Worm (Caenorhabditis elegans) whole organism, L1 larva: ENCODE results near the gene C25H3.7.

Experiments used
- F16B12.6 ChIP-seq: fragments of 150-350 bp; optimal IDR thresholded peaks from 2 replicates; lab custom pipeline; 2014; ENCODE audit warnings: missing biosample characterization, missing genetic modification characterization
- alr-1 ChIP-seq: fragments of 200-800 bp; sonication (Bioruptor generic); optimal IDR thresholded peaks from 2 replicates; lab custom pipeline; 2018; ENCODE audit warnings: borderline replicate concordance, mild to moderate bottlenecking, missing genetic modification characterization, missing compliant biosample characterization
- aly-2 ChIP-seq: fragments of 150-350 bp; optimal IDR thresholded peaks from 2 replicates; lab custom pipeline; 2014; ENCODE audit warnings: missing biosample characterization, missing genetic modification characterization
- ceh-8 ChIP-seq: fragments of 200-800 bp; sonication (Bioruptor generic); optimal IDR thresholded peaks from 2 replicates; lab custom pipeline; 2018; ENCODE audit warnings: mild to moderate bottlenecking, missing genetic modification characterization, moderate library complexity, missing compliant biosample characterization
- elt-2 ChIP-seq: sonication (generic microtip); optimal IDR thresholded peaks from 2 replicates; lab custom pipeline; 2016; ENCODE audit warnings: missing genetic modification characterization, mild to moderate bottlenecking, inconsistent platforms, missing compliant biosample characterization, missing genetic modification reagents
- ets-5 ChIP-seq: fragments of 200-800 bp; sonication (Bioruptor generic); IDR thresholded peaks from 2 replicates; pipeline ENCODE4 v1.3.6; 2022; ENCODE audit warnings: missing genetic modification characterization, missing compliant biosample characterization
- fkh-8 ChIP-seq: sonication (generic microtip); optimal IDR thresholded peaks from 2 replicates; lab custom pipeline; 2016; ENCODE audit warnings: mild to moderate bottlenecking, missing genetic modification characterization, missing compliant biosample characterization
- fos-1 ChIP-seq: fragments of 150-350 bp; optimal IDR thresholded peaks from 2 replicates; lab custom pipeline; 2014; ENCODE audit warnings: missing biosample characterization, missing genetic modification characterization
- grh-1 ChIP-seq: fragments of 200-800 bp; sonication (Bioruptor generic); IDR thresholded peaks from 2 replicates; pipeline ENCODE4 v1.3.6; 2022; ENCODE audit warnings: missing genetic modification reagents, missing genetic modification characterization, missing compliant biosample characterization
- hlh-17 ChIP-seq: fragments of 200-800 bp; sonication (Bioruptor generic); optimal IDR thresholded peaks from 2 replicates; lab custom pipeline; 2018; ENCODE audit warnings: missing genetic modification characterization, mild to moderate bottlenecking, missing compliant biosample characterization, moderate library complexity, borderline replicate concordance
- hlh-4 ChIP-seq: sonication (generic microtip); optimal IDR thresholded peaks from 2 replicates; lab custom pipeline; 2016; ENCODE audit warnings: mild to moderate bottlenecking, missing genetic modification characterization, missing compliant biosample characterization
- hpl-2 ChIP-seq: fragments of 150-350 bp; optimal IDR thresholded peaks from 2 replicates; lab custom pipeline; 2014; ENCODE audit warnings: missing biosample characterization, missing genetic modification reagents, missing genetic modification characterization
- irx-1 ChIP-seq: sonication (generic microtip); optimal IDR thresholded peaks from 2 replicates; lab custom pipeline; 2016; ENCODE audit warnings: missing genetic modification characterization, missing compliant biosample characterization
- isw-1 ChIP-seq: fragments of 200-800 bp; sonication (Bioruptor generic); IDR thresholded peaks from 2 replicates; pipeline ENCODE4 v1.3.6; 2022; ENCODE audit warnings: missing genetic modification characterization, missing compliant biosample characterization
- lin-14 ChIP-seq: fragments of 200-800 bp; sonication (Bioruptor generic); optimal IDR thresholded peaks from 2 replicates; lab custom pipeline; 2018; ENCODE audit warnings: mild to moderate bottlenecking, missing genetic modification characterization, moderate library complexity, missing compliant biosample characterization
- lin-15B ChIP-seq: fragments of 150-350 bp; sonication (generic microtip); optimal IDR thresholded peaks from 3 replicates; lab custom pipeline; 2014; ENCODE audit warnings: missing biosample characterization, missing genetic modification characterization
- lin-35 ChIP-seq, 2 experiments: fragments of 150-350 bp; optimal IDR thresholded peaks; 2 replicates each; lab custom pipeline; 2014; ENCODE audit warnings: missing biosample characterization in 2 of 2, missing genetic modification characterization in 2 of 2, missing genetic modification reagents in 2 of 2
- lin-39 ChIP-seq: fragments of 150-350 bp; optimal IDR thresholded peaks from 2 replicates; lab custom pipeline; 2014; ENCODE audit warnings: missing biosample characterization, missing genetic modification reagents, missing genetic modification characterization
- lsy-2 ChIP-seq, 2 experiments: fragments of 150-350 bp; optimal IDR thresholded peaks; 2 replicates each; lab custom pipeline; 2014; ENCODE audit warnings: missing biosample characterization in 2 of 2, missing genetic modification characterization in 2 of 2
- mef-2 ChIP-seq: fragments of 150-350 bp; optimal IDR thresholded peaks from 2 replicates; lab custom pipeline; 2014; ENCODE audit warnings: missing biosample characterization, missing genetic modification characterization
- nhr-12 ChIP-seq: sonication (generic microtip); optimal IDR thresholded peaks from 2 replicates; lab custom pipeline; 2017; ENCODE audit warnings: missing biosample characterization, missing genetic modification characterization
- nhr-20 ChIP-seq: sonication (generic microtip); optimal IDR thresholded peaks from 2 replicates; lab custom pipeline; 2016; ENCODE audit warnings: mild to moderate bottlenecking, missing genetic modification characterization, missing compliant biosample characterization
- nhr-28 ChIP-seq: fragments of 150-350 bp; optimal IDR thresholded peaks from 2 replicates; lab custom pipeline; 2014; ENCODE audit warnings: missing biosample characterization, missing genetic modification characterization
- nhr-47 ChIP-seq: sonication (generic microtip); optimal IDR thresholded peaks from 2 replicates; lab custom pipeline; 2016; ENCODE audit warnings: mild to moderate bottlenecking, missing genetic modification characterization, moderate library complexity, missing compliant biosample characterization
- nhr-71 ChIP-seq: sonication (generic microtip); optimal IDR thresholded peaks from 2 replicates; lab custom pipeline; 2016; ENCODE audit warnings: mild to moderate bottlenecking, missing genetic modification characterization, moderate library complexity, missing compliant biosample characterization
- nhr-84 ChIP-seq: sonication (generic microtip); optimal IDR thresholded peaks from 2 replicates; lab custom pipeline; 2017; ENCODE audit warnings: missing biosample characterization, missing genetic modification characterization
- nhr-90 ChIP-seq: sonication (generic microtip); optimal IDR thresholded peaks from 2 replicates; lab custom pipeline; 2016; ENCODE audit warnings: mild to moderate bottlenecking, missing genetic modification characterization, missing compliant biosample characterization; ENCODE audit not compliant: poor library complexity
- pag-3 ChIP-seq: sonication (generic microtip); optimal IDR thresholded peaks from 2 replicates; lab custom pipeline; 2017; ENCODE audit warnings: missing genetic modification characterization, mild to moderate bottlenecking, missing compliant biosample characterization, antibody characterized with exemption, borderline replicate concordance; ENCODE audit not compliant: insufficient read depth
- pqm-1 ChIP-seq: sonication (generic microtip); optimal IDR thresholded peaks from 3 replicates; lab custom pipeline; 2017; ENCODE audit warnings: missing biosample characterization, missing genetic modification characterization
- sox-4 ChIP-seq: sonication (generic microtip); optimal IDR thresholded peaks from 2 replicates; lab custom pipeline; 2016; ENCODE audit warnings: missing genetic modification characterization, missing compliant biosample characterization
- sup-37 ChIP-seq: fragments of 200-800 bp; sonication (Bioruptor generic); optimal IDR thresholded peaks from 2 replicates; lab custom pipeline; 2018; ENCODE audit warnings: mild to moderate bottlenecking, missing genetic modification characterization, missing compliant biosample characterization
- swsn-7 ChIP-seq: sonication (generic microtip); optimal IDR thresholded peaks from 2 replicates; lab custom pipeline; 2016; ENCODE audit warnings: missing genetic modification characterization, missing compliant biosample characterization
- tbx-2 ChIP-seq: sonication (generic microtip); optimal IDR thresholded peaks from 2 replicates; lab custom pipeline; 2016; ENCODE audit warnings: missing genetic modification characterization, missing compliant biosample characterization
- tlp-1 ChIP-seq: fragments of 150-350 bp; optimal IDR thresholded peaks from 2 replicates; lab custom pipeline; 2014; ENCODE audit warnings: missing biosample characterization, missing genetic modification characterization
- unc-62 ChIP-seq: fragments of 150-350 bp; optimal IDR thresholded peaks from 2 replicates; lab custom pipeline; 2014; ENCODE audit warnings: missing biosample characterization, missing genetic modification reagents, missing genetic modification characterization
- unc-86 ChIP-seq: sonication (generic microtip); optimal IDR thresholded peaks from 2 replicates; lab custom pipeline; 2016; ENCODE audit warnings: missing genetic modification characterization, missing compliant biosample characterization
- unc-98 ChIP-seq: fragments of 200-800 bp; sonication (Bioruptor generic); IDR thresholded peaks from 2 replicates; pipeline ENCODE4 v1.3.6; 2022; ENCODE audit warnings: missing genetic modification characterization, missing compliant biosample characterization
- vab-15 ChIP-seq: sonication (generic microtip); optimal IDR thresholded peaks from 2 replicates; lab custom pipeline; 2017; ENCODE audit warnings: missing genotype, mild to moderate bottlenecking, missing genetic modification characterization, missing compliant biosample characterization
- zag-1 ChIP-seq: fragments of 150-350 bp; optimal IDR thresholded peaks from 2 replicates; lab custom pipeline; 2014; ENCODE audit warnings: missing biosample characterization, missing genetic modification characterization
- ztf-11 ChIP-seq, 2 experiments: sonication (generic microtip); optimal IDR thresholded peaks; 2 replicates each; lab custom pipeline; 2016 to 2017; ENCODE audit warnings: missing genetic modification characterization in 2 of 2, missing biosample characterization in 1 of 2, missing compliant biosample characterization in 1 of 2
- ztf-4 ChIP-seq: fragments of 150-350 bp; optimal IDR thresholded peaks from 2 replicates; lab custom pipeline; 2014; ENCODE audit warnings: missing biosample characterization, missing genetic modification characterization

Gene C25H3.7

ce11 chrII:5649236-5650004 lies 19.3 kb downstream of the C25H3.7 start, which contains the start of the genes sam-4, F59E12.17 and zyg-1 (continued):
- no peak for TF ChIP-seq alr-1 (tag; lab: Kevin White, UChicago)
- no peak for TF ChIP-seq vab-15 (tag; lab: Kevin White, UChicago)
- no peak for TF ChIP-seq aly-2 (tag; lab: Kevin White, UChicago)
- TF ChIP-seq lin-14 (GFP tag; lab: Kevin White, UChicago): no peak
- no peak for TF ChIP-seq hlh-17 (GFP tag; lab: Kevin White, UChicago)
- peak; percentile 52 for TF ChIP-seq tbx-2 (tag; lab: Kevin White, UChicago)
- TF ChIP-seq tlp-1 (tag; lab: Kevin White, UChicago): no peak
- TF ChIP-seq isw-1: peak; percentile 41
- peak; percentile 66 for TF ChIP-seq nhr-71 (tag; lab: Kevin White, UChicago)
- peak; percentile 61 for TF ChIP-seq nhr-20 (tag; lab: Kevin White, UChicago)
- TF ChIP-seq F16B12.6 (tag; lab: Kevin White, UChicago): peak; percentile 57
- no peak for TF ChIP-seq elt-2
- TF ChIP-seq unc-86 (tag; lab: Kevin White, UChicago): peak; percentile 12
- no peak for TF ChIP-seq fos-1 (tag; lab: Kevin White, UChicago)
- TF ChIP-seq pag-3 (tag; lab: Kevin White, UChicago): no peak
- peak; percentile 50 for TF ChIP-seq nhr-47 (tag; lab: Kevin White, UChicago)
- no peak for TF ChIP-seq sup-37 (GFP tag; lab: Kevin White, UChicago)
- no peak for TF ChIP-seq unc-98
- TF ChIP-seq lin-35 (GFP tag; optimal IDR thresholded peaks at IDR 0.05; lab: Kevin White, UChicago): peak; percentile 80 to 90
- TF ChIP-seq lsy-2 (tag; optimal IDR thresholded peaks at IDR 0.05; lab: Kevin White, UChicago): peak; percentile 56 to 86
- no peak for TF ChIP-seq grh-1 (GFP tag; lab: Robert Waterston, UW)
- no peak for TF ChIP-seq ceh-8 (GFP tag; lab: Kevin White, UChicago)
- no peak for TF ChIP-seq lin-39 (tag; lab: Kevin White, UChicago)
- TF ChIP-seq swsn-7 (tag; lab: Kevin White, UChicago): peak; percentile 28
- peak; percentile 60 for TF ChIP-seq fkh-8 (tag; lab: Kevin White, UChicago)
- no peak for TF ChIP-seq ztf-11 (tag; optimal IDR thresholded peaks at IDR 0.05; lab: Kevin White, UChicago)
- TF ChIP-seq nhr-28 (tag; lab: Kevin White, UChicago): no peak
- no peak for TF ChIP-seq zag-1 (tag; lab: Kevin White, UChicago)
- TF ChIP-seq pqm-1 (tag; lab: Kevin White, UChicago): no peak
- no peak for TF ChIP-seq nhr-12 (tag; lab: Kevin White, UChicago)
- peak; percentile 42 for TF ChIP-seq hpl-2
- no peak for TF ChIP-seq irx-1 (tag; lab: Kevin White, UChicago)
- TF ChIP-seq unc-62 (GFP tag; lab: Kevin White, UChicago): no peak
- peak; percentile 18 for TF ChIP-seq nhr-90
- TF ChIP-seq ets-5 (GFP tag; lab: Robert Waterston, UW): no peak

DNA sequence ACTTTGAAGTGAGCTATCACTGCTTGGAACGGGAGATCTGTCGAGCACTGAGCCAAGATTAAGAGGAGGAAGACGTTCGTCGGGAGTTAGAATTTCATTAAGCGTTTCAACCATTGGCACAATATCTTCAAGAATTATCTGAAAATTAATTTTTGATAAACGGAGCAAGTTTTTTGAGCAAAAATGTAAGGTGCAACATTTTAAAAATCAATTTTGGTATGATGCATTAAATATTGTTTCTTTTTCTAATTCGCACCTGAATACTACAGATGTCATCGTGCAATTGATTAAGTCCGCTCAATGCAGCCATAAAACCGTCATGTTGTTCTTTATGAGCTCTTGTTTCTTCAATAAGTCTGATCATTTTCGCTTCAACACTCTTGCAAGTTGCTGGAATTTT lies 20.5 kb downstream of the C25H3.7 start, which contains the start of gene ddl-1:
Gene ddl-1 (minus strand): TSS at position 101 of the 400 bp plus-strand sequence.
- no peak for TF ChIP-seq nhr-84
- TF ChIP-seq, all 84 proteins: peak for 0

DNA sequence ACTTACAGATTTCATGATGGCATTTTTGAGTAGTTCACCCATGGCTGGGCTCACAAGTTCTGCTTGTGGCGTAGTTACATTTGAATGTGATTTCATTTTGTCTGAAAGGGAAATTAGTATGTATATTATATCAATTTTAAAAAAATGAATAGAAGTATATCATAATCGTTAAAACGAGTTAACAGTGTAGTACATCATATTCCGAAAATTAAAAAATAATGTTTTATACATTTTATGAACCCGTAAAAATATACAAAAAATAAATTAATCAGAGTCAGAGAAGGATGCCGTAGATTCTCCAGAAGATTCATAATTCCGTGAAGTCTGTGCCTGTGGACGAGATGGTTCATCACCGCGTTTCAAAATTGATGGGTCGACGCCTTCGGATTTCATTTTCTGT lies 21.8 kb downstream of the C25H3.7 start, which contains the start of gene F59E12.9:
Gene F59E12.9 (minus strand): TSS at position 101 of the 400 bp plus-strand sequence.
- no peak for TF ChIP-seq sox-4 (tag; lab: Kevin White, UChicago)
- no peak for TF ChIP-seq lin-15B (tag; lab: Kevin White, UChicago)
- no peak for TF ChIP-seq mef-2 (tag; lab: Kevin White, UChicago)
- TF ChIP-seq ztf-4 (tag; lab: Kevin White, UChicago): no peak
- no peak for TF ChIP-seq hlh-4 (tag; lab: Kevin White, UChicago)
